Worm (Caenorhabditis elegans) whole organism, L2 larva: ENCODE results near the gene ceh-7.
A peak's percentile ranks its signal among the peaks of the same experiment; 100 is the strongest.

ENCODE experiments used
- C34F6.9 ChIP-seq: fragments of 150-350 bp; optimal IDR thresholded peaks from 2 replicates; lab custom pipeline; 2014; ENCODE audit warnings: missing biosample characterization, missing genetic modification characterization
- F13H6.1 ChIP-seq: sonication (generic microtip); optimal IDR thresholded peaks from 2 replicates; lab custom pipeline; 2016; ENCODE audit warnings: missing genetic modification characterization, missing compliant biosample characterization
- R02D3.7 ChIP-seq: fragments of 150-350 bp; optimal IDR thresholded peaks from 2 replicates; lab custom pipeline; 2014; ENCODE audit warnings: missing biosample characterization, missing genetic modification characterization
- Y55F3AM.14 ChIP-seq: fragments of 200-800 bp; sonication (Bioruptor generic); optimal IDR thresholded peaks from 2 replicates; lab custom pipeline; 2018; ENCODE audit warnings: mild to moderate bottlenecking, missing genetic modification characterization, missing compliant biosample characterization
- ZK546.5 ChIP-seq: sonication (generic microtip); optimal IDR thresholded peaks from 2 replicates; lab custom pipeline; 2017; ENCODE audit warnings: missing biosample characterization, missing genetic modification characterization
- alr-1 ChIP-seq: fragments of 150-350 bp; optimal IDR thresholded peaks from 2 replicates; lab custom pipeline; 2014; ENCODE audit warnings: missing biosample characterization, missing genetic modification characterization
- aly-2 ChIP-seq: fragments of 150-350 bp; optimal IDR thresholded peaks from 2 replicates; lab custom pipeline; 2014; ENCODE audit warnings: missing biosample characterization, missing genetic modification characterization
- ama-1 ChIP-seq: fragments of 150-350 bp; optimal IDR thresholded peaks from 2 replicates; lab custom pipeline; 2018; ENCODE audit warnings: inconsistent platforms
- blmp-1 ChIP-seq: sonication (generic microtip); optimal IDR thresholded peaks from 2 replicates; lab custom pipeline; 2017; ENCODE audit warnings: missing genetic modification characterization, mild to moderate bottlenecking, missing compliant biosample characterization, antibody characterized with exemption, moderate library complexity; ENCODE audit not compliant: insufficient read depth
- ceh-16 ChIP-seq: fragments of 150-350 bp; optimal IDR thresholded peaks from 2 replicates; lab custom pipeline; 2014; ENCODE audit warnings: missing biosample characterization, missing genetic modification characterization
- ceh-82 ChIP-seq: fragments of 150-350 bp; optimal IDR thresholded peaks from 2 replicates; lab custom pipeline; 2014; ENCODE audit warnings: missing biosample characterization, missing genetic modification characterization
- crh-2 ChIP-seq: sonication (generic microtip); optimal IDR thresholded peaks from 2 replicates; lab custom pipeline; 2017; ENCODE audit warnings: missing biosample characterization, missing genetic modification characterization
- dmd-4 ChIP-seq: sonication (generic microtip); optimal IDR thresholded peaks from 2 replicates; lab custom pipeline; 2017; ENCODE audit warnings: missing biosample characterization, missing genetic modification characterization
- egl-27 ChIP-seq: sonication (generic microtip); optimal IDR thresholded peaks from 3 replicates; lab custom pipeline; 2017; ENCODE audit warnings: missing biosample characterization, missing genetic modification reagents, missing genetic modification characterization
- elt-1 ChIP-seq: fragments of 150-350 bp; optimal IDR thresholded peaks from 2 replicates; lab custom pipeline; 2014; ENCODE audit warnings: missing biosample characterization, missing genetic modification characterization
- elt-3 ChIP-seq: sonication (generic microtip); optimal IDR thresholded peaks from 2 replicates; lab custom pipeline; 2017; ENCODE audit warnings: missing biosample characterization, missing genetic modification characterization
- fos-1 ChIP-seq: fragments of 150-350 bp; optimal IDR thresholded peaks from 2 replicates; lab custom pipeline; 2014; ENCODE audit warnings: missing biosample characterization, missing genetic modification characterization
- gmeb-1 ChIP-seq: fragments of 150-350 bp; optimal IDR thresholded peaks from 2 replicates; lab custom pipeline; 2014; ENCODE audit warnings: missing biosample characterization, missing genetic modification characterization
- lin-11 ChIP-seq: fragments of 150-350 bp; sonication (generic microtip); optimal IDR thresholded peaks from 2 replicates; lab custom pipeline; 2014; ENCODE audit warnings: missing biosample characterization, missing genetic modification characterization, inconsistent platforms, mixed read lengths
- lin-13 ChIP-seq: fragments of 150-350 bp; optimal IDR thresholded peaks from 2 replicates; lab custom pipeline; 2014; ENCODE audit warnings: missing biosample characterization, missing genetic modification reagents, missing genetic modification characterization
- lin-39 ChIP-seq: fragments of 150-350 bp; optimal IDR thresholded peaks from 2 replicates; lab custom pipeline; 2014; ENCODE audit warnings: missing biosample characterization, missing genetic modification reagents, missing genetic modification characterization
- lsy-2 ChIP-seq, 2 experiments: fragments of 150-350 bp in 1 of 2; sonication (generic microtip) in 1 of 2; optimal IDR thresholded peaks; 2 replicates each; lab custom pipeline; 2014 to 2017; ENCODE audit warnings: missing biosample characterization in 2 of 2, missing genetic modification characterization in 2 of 2
- mab-5 ChIP-seq: fragments of 150-350 bp; optimal IDR thresholded peaks from 2 replicates; lab custom pipeline; 2014; ENCODE audit warnings: missing biosample characterization, missing genetic modification characterization
- mbf-1 ChIP-seq: sonication (generic microtip); optimal IDR thresholded peaks from 2 replicates; lab custom pipeline; 2017; ENCODE audit warnings: missing biosample characterization, missing genetic modification characterization
- mdl-1 ChIP-seq, 2 experiments: fragments of 150-350 bp in 1 of 2; sonication (generic microtip) in 1 of 2; optimal IDR thresholded peaks; 2 replicates each; lab custom pipeline; 2017; ENCODE audit warnings: missing biosample characterization in 2 of 2, missing genetic modification characterization in 2 of 2
- nhr-10 ChIP-seq: sonication (generic microtip); optimal IDR thresholded peaks from 2 replicates; lab custom pipeline; 2017; ENCODE audit warnings: missing biosample characterization, missing genetic modification characterization
- nhr-11 ChIP-seq: fragments of 150-350 bp; optimal IDR thresholded peaks from 2 replicates; lab custom pipeline; 2014; ENCODE audit warnings: missing biosample characterization, missing genetic modification characterization
- nhr-12 ChIP-seq: fragments of 150-350 bp; optimal IDR thresholded peaks from 2 replicates; lab custom pipeline; 2014; ENCODE audit warnings: missing biosample characterization, missing genetic modification characterization
- nhr-129 ChIP-seq: fragments of 150-350 bp; optimal IDR thresholded peaks from 2 replicates; lab custom pipeline; 2014; ENCODE audit warnings: missing biosample characterization, missing genetic modification characterization
- nhr-21 ChIP-seq: fragments of 150-350 bp; optimal IDR thresholded peaks from 2 replicates; lab custom pipeline; 2014; ENCODE audit warnings: missing biosample characterization, missing genetic modification characterization
- nhr-23 ChIP-seq: fragments of 150-350 bp; optimal IDR thresholded peaks from 2 replicates; lab custom pipeline; 2014; ENCODE audit warnings: missing biosample characterization, missing genetic modification reagents, missing genetic modification characterization
- nhr-237 ChIP-seq: fragments of 150-350 bp; optimal IDR thresholded peaks from 2 replicates; lab custom pipeline; 2014; ENCODE audit warnings: missing biosample characterization, missing genetic modification characterization
- nhr-25 ChIP-seq: fragments of 150-350 bp; sonication (generic microtip); optimal IDR thresholded peaks from 3 replicates; lab custom pipeline; 2014; ENCODE audit warnings: missing biosample characterization, missing genetic modification characterization
- nhr-6 ChIP-seq: fragments of 150-350 bp; optimal IDR thresholded peaks from 2 replicates; lab custom pipeline; 2014; ENCODE audit warnings: missing biosample characterization, missing genetic modification characterization
- nhr-77 ChIP-seq: fragments of 150-350 bp; optimal IDR thresholded peaks from 2 replicates; lab custom pipeline; 2014; ENCODE audit warnings: missing biosample characterization, missing genetic modification characterization
- peb-1 ChIP-seq: fragments of 150-350 bp; optimal IDR thresholded peaks from 2 replicates; lab custom pipeline; 2014; ENCODE audit warnings: missing biosample characterization, missing genetic modification characterization
- sem-4 ChIP-seq: fragments of 150-350 bp; optimal IDR thresholded peaks from 2 replicates; lab custom pipeline; 2014; ENCODE audit warnings: missing biosample characterization, missing genetic modification reagents, missing genetic modification characterization
- skn-1 ChIP-seq: sonication (generic microtip); optimal IDR thresholded peaks from 2 replicates; lab custom pipeline; 2017; ENCODE audit warnings: missing biosample characterization, missing genetic modification characterization
- sma-3 ChIP-seq: sonication (generic microtip); optimal IDR thresholded peaks from 2 replicates; lab custom pipeline; 2016; ENCODE audit warnings: missing genetic modification reagents, missing genetic modification characterization, missing compliant biosample characterization
- sma-9 ChIP-seq, 2 experiments: fragments of 150-350 bp in 1 of 2; sonication (generic microtip) in 1 of 2; optimal IDR thresholded peaks; 2 replicates each; lab custom pipeline; 2014 to 2016; ENCODE audit warnings: missing genetic modification characterization in 2 of 2, mild to moderate bottlenecking in 1 of 2, missing biosample characterization in 1 of 2, missing compliant biosample characterization in 1 of 2, missing genetic modification reagents in 1 of 2, moderate library complexity in 1 of 2
- snpc-4 ChIP-seq: fragments of 150-350 bp; optimal IDR thresholded peaks from 2 replicates; lab custom pipeline; 2014; ENCODE audit warnings: missing biosample characterization, missing genetic modification characterization
- unc-39 ChIP-seq: fragments of 150-350 bp; optimal IDR thresholded peaks from 2 replicates; lab custom pipeline; 2014; ENCODE audit warnings: missing biosample characterization, missing genetic modification characterization
- unc-55 ChIP-seq: fragments of 150-350 bp; sonication (generic microtip); optimal IDR thresholded peaks from 3 replicates; lab custom pipeline; 2014; ENCODE audit warnings: missing biosample characterization, missing genetic modification reagents, missing genetic modification characterization
- unc-62 ChIP-seq: fragments of 150-350 bp; optimal IDR thresholded peaks from 2 replicates; lab custom pipeline; 2014; ENCODE audit warnings: missing biosample characterization, missing genetic modification reagents, missing genetic modification characterization
- zag-1 ChIP-seq: fragments of 150-350 bp; optimal IDR thresholded peaks from 2 replicates; lab custom pipeline; 2014; ENCODE audit warnings: missing biosample characterization, missing genetic modification characterization
- ztf-1 ChIP-seq: fragments of 200-800 bp; sonication (Bioruptor generic); conservative IDR thresholded peaks from 2 replicates; pipeline ENCODE4 v1.3.6; 2022; ENCODE audit warnings: missing genetic modification characterization, missing compliant biosample characterization
- ztf-11 ChIP-seq: sonication (generic microtip); optimal IDR thresholded peaks from 2 replicates; lab custom pipeline; 2017; ENCODE audit warnings: missing biosample characterization, missing genetic modification characterization
- ztf-4 ChIP-seq: fragments of 150-350 bp; optimal IDR thresholded peaks from 2 replicates; lab custom pipeline; 2014; ENCODE audit warnings: missing biosample characterization, missing genetic modification characterization

Gene ceh-7

DNA sequence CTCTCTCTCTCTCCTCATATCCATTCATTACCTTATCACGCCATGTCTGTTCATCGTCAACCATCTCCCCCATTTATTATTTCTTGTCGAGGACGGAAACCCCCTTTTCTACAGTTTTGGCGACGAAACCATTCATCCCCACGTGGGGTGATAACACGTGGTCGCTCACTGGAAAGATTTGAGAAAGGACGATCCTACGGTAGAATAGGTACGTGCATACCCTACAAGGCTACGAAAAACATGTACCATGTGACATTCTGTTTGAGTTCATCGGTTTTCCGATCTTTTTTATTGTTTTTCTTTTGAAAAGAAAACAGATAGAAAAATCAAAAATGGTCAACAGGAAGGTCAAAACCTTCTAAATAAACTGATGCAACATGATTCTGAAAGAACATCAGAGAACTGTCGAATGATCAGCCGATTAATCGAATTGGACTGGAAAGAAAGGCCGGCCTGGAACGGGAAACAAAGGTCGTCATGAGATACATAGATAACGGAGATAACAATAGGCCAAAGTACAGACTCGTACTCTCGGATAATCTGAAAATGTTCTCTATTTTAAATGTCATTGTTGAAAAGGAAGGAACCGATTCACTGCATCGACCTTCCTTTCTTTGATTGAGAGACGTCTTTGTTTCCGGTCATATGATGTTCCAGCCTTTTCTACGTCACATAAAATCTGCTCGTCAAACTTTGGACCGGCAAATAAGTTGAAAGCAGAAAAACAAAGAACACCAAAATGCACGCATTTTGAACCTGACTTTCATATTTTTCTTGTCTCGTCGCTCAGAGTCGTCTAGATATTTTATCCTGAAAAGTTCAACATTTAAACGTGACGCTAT lies 38.6 kb upstream of the ceh-7 start:
- TF ChIP-seq mdl-1 (tag; optimal IDR thresholded peaks at IDR 0.05; lab: Kevin White, UChicago) (peak; percentile 89 to 90), nhr-23 (no peak), nhr-12 (tag; lab: Kevin White, UChicago) (no peak), R02D3.7 (tag; lab: Kevin White, UChicago) (no peak), lin-39 (tag; lab: Kevin White, UChicago) (no peak), Y55F3AM.14 (GFP tag; lab: Kevin White, UChicago) (peak; percentile 73), fos-1 (tag; lab: Kevin White, UChicago) (peak; percentile 18), mbf-1 (tag; lab: Kevin White, UChicago) (no peak), sma-3 (GFP tag; lab: Kevin White, UChicago) (no peak), nhr-11 (tag; lab: Kevin White, UChicago) (no peak), snpc-4 (tag; lab: Kevin White, UChicago) (no peak), ceh-16 (tag; lab: Kevin White, UChicago) (no peak), nhr-6 (peak; percentile 27), C34F6.9 (tag; lab: Kevin White, UChicago) (peak; percentile 22), nhr-10 (tag; lab: Kevin White, UChicago) (no peak), lsy-2 (tag; optimal IDR thresholded peaks at IDR 0.05; lab: Kevin White, UChicago) (peak in 1 of 2 experiments; percentile 72), ztf-4 (tag; lab: Kevin White, UChicago) (no peak), egl-27 (tag; lab: Kevin White, UChicago) (peak; percentile 38), ceh-82 (no peak), alr-1 (tag; lab: Kevin White, UChicago) (no peak), nhr-77 (no peak), peb-1 (tag; lab: Kevin White, UChicago) (no peak), unc-55 (GFP tag; lab: Kevin White, UChicago) (no peak), nhr-129 (tag; lab: Kevin White, UChicago) (peak; percentile 58), mab-5 (peak; percentile 14), gmeb-1 (tag; lab: Kevin White, UChicago) (peak; percentile 66), ztf-11 (no peak), sem-4 (tag; lab: Kevin White, UChicago) (peak; percentile 16), nhr-237 (tag; lab: Kevin White, UChicago) (no peak), zag-1 (tag; lab: Kevin White, UChicago) (no peak), F13H6.1 (tag; lab: Kevin White, UChicago) (peak; percentile 38), nhr-25 (tag; lab: Kevin White, UChicago) (peak; percentile 95), sma-9 (GFP tag; optimal IDR thresholded peaks at IDR 0.05; lab: Kevin White, UChicago) (peak; percentile 98), sma-9 (tag; optimal IDR thresholded peaks at IDR 0.05; lab: Kevin White, UChicago) (no peak), unc-62 (GFP tag; lab: Kevin White, UChicago) (no peak), elt-3 (tag; lab: Kevin White, UChicago) (no peak), lin-11 (tag; lab: Kevin White, UChicago) (no peak), crh-2 (tag; lab: Kevin White, UChicago) (peak; percentile 43), ama-1 (lab: Kevin White, UChicago) (no peak), nhr-21 (tag; lab: Kevin White, UChicago) (peak; percentile 95), unc-39 (no peak), dmd-4 (no peak), elt-1 (tag; lab: Kevin White, UChicago) (no peak), aly-2 (tag; lab: Kevin White, UChicago) (no peak), ztf-1 (no peak), blmp-1 (peak; percentile 78), ZK546.5 (tag; lab: Kevin White, UChicago) (no peak), skn-1 (tag; lab: Kevin White, UChicago) (no peak), lin-13 (peak; percentile 14)
- TF ChIP-seq, all 48 proteins: peak for 18
